Fruit fly (Drosophila melanogaster) whole organism, embryonic: ENCODE measurements around the gene Polr2G.

Experiments
- ATbp ChIP-seq: fragments of 200-800 bp; sonication (Bioruptor generic); optimal IDR thresholded peaks from 2 replicates; lab custom pipeline; 2017; ENCODE audit warnings: missing biosample characterization, mild to moderate bottlenecking, missing genetic modification characterization, missing genetic modification reagents
- B-H1 ChIP-seq: fragments of 200-800 bp; sonication (Bioruptor generic); IDR thresholded peaks from 3 replicates; pipeline ENCODE4 v1.3.6; 2022; ENCODE audit warnings: missing biosample characterization, missing genetic modification characterization
- CG1024 ChIP-seq: fragments of 200-800 bp; sonication (Bioruptor generic); IDR thresholded peaks from 2 replicates; pipeline ENCODE4 v1.3.6; 2022; ENCODE audit warnings: missing biosample characterization, missing genetic modification characterization
- CG10274 ChIP-seq: fragments of 200-800 bp; sonication (Bioruptor generic); optimal IDR thresholded peaks from 3 replicates; lab custom pipeline; 2017; ENCODE audit warnings: missing biosample characterization, mild to moderate bottlenecking, missing genetic modification characterization
- CG10654 ChIP-seq: fragments of 200-800 bp; sonication (Bioruptor generic); optimal IDR thresholded peaks from 2 replicates; lab custom pipeline; 2016; ENCODE audit warnings: missing biosample characterization, missing genetic modification characterization
- CG11085 ChIP-seq: fragments of 200-800 bp; sonication (Bioruptor generic); IDR thresholded peaks from 2 replicates; pipeline ENCODE4 v1.3.6; 2022; ENCODE audit warnings: missing biosample characterization, missing genetic modification characterization
- CG12236 ChIP-seq: fragments of 200-800 bp; sonication (Bioruptor generic); optimal IDR thresholded peaks from 2 replicates; lab custom pipeline; 2016; ENCODE audit warnings: missing biosample characterization, missing genetic modification characterization
- CG17186 ChIP-seq: fragments of 200-800 bp; sonication (Bioruptor generic); optimal IDR thresholded peaks from 3 replicates; lab custom pipeline; 2017; ENCODE audit warnings: missing biosample characterization, missing genetic modification reagents, missing genetic modification characterization
- CG17359 ChIP-seq: fragments of 200-800 bp; sonication (Bioruptor generic); optimal IDR thresholded peaks from 3 replicates; lab custom pipeline; 2018; ENCODE audit warnings: missing biosample characterization, mild to moderate bottlenecking, missing genetic modification characterization, moderate library complexity
- CG17829 ChIP-seq: fragments of 200-800 bp; optimal IDR thresholded peaks from 2 replicates; lab custom pipeline; 2019; ENCODE audit warnings: missing biosample characterization, mild to moderate bottlenecking, missing genetic modification characterization, moderate library complexity
- CG2120 ChIP-seq: fragments of 200-800 bp; sonication (Bioruptor generic); optimal IDR thresholded peaks from 3 replicates; lab custom pipeline; 2016; ENCODE audit warnings: missing biosample characterization, missing genetic modification characterization
- CG2678 ChIP-seq: fragments of 200-800 bp; sonication (Bioruptor generic); optimal IDR thresholded peaks from 3 replicates; lab custom pipeline; 2019; ENCODE audit warnings: missing biosample characterization, mild to moderate bottlenecking, missing genetic modification characterization, moderate library complexity
- CG3726 ChIP-seq: fragments of 200-800 bp; sonication (Bioruptor generic); IDR thresholded peaks from 3 replicates; pipeline ENCODE4, ENCODE4 v1.3.6; 2022; ENCODE audit warnings: missing biosample characterization, missing genetic modification characterization
- CG6765 ChIP-seq: fragments of 200-800 bp; sonication (Bioruptor generic); optimal IDR thresholded peaks from 3 replicates; lab custom pipeline; 2017; ENCODE audit warnings: missing biosample characterization, mild to moderate bottlenecking, missing genetic modification characterization
- CG6813 ChIP-seq: fragments of 200-800 bp; sonication (Bioruptor generic); optimal IDR thresholded peaks from 2 replicates; lab custom pipeline; 2017; ENCODE audit warnings: missing biosample characterization, missing genetic modification characterization, mild to moderate bottlenecking, moderate library complexity, missing genetic modification reagents
- CG7556 ChIP-seq: fragments of 200-800 bp; sonication (Bioruptor generic); optimal IDR thresholded peaks from 2 replicates; lab custom pipeline; 2017; ENCODE audit warnings: missing biosample characterization, mild to moderate bottlenecking, missing genetic modification characterization
- CG9215 ChIP-seq: fragments of 200-800 bp; sonication (Bioruptor generic); IDR thresholded peaks from 2 replicates; pipeline ENCODE4 v1.3.6; 2022; ENCODE audit warnings: missing biosample characterization, missing genetic modification characterization
- CG9609 ChIP-seq: fragments of 200-800 bp; sonication (Bioruptor generic); optimal IDR thresholded peaks from 3 replicates; lab custom pipeline; 2016; ENCODE audit warnings: missing biosample characterization, missing genetic modification characterization
- Chrac-16 ChIP-seq: fragments of 200-800 bp; sonication (Bioruptor generic); optimal IDR thresholded peaks from 3 replicates; lab custom pipeline; 2016; ENCODE audit warnings: missing biosample characterization, missing genetic modification characterization
- Dip3 ChIP-seq: fragments of 200-800 bp; sonication (Bioruptor generic); optimal IDR thresholded peaks from 3 replicates; lab custom pipeline; 2016; ENCODE audit warnings: missing biosample characterization, missing genetic modification characterization
- Gsc ChIP-seq: fragments of 200-800 bp; sonication (Bioruptor generic); IDR thresholded peaks from 2 replicates; pipeline ENCODE4 v1.3.6; 2022; ENCODE audit warnings: missing biosample characterization, missing genetic modification characterization
- Gug ChIP-seq: fragments of 200-800 bp; sonication (Bioruptor generic); IDR thresholded peaks from 4 replicates; pipeline ENCODE4 v1.3.6; 2022; ENCODE audit warnings: missing biosample characterization, missing genetic modification characterization
- Hr78 ChIP-seq, 2 experiments: fragments of 200-800 bp in 1 of 2; fragments of >200 bp in 1 of 2; sonication (Bioruptor generic) in 1 of 2; optimal IDR thresholded peaks; 2 replicates each; lab custom pipeline; 2017 to 2019; ENCODE audit warnings: missing biosample characterization in 2 of 2, missing genetic modification characterization in 2 of 2, mild to moderate bottlenecking in 1 of 2, moderate library complexity in 1 of 2
- NFAT ChIP-seq: fragments of 200-800 bp; sonication (Bioruptor generic); IDR thresholded peaks from 2 replicates; pipeline ENCODE4 v1.3.6; 2022; ENCODE audit warnings: missing biosample characterization, missing genetic modification characterization
- NK7.1 ChIP-seq: fragments of 200-800 bp; sonication (Bioruptor generic); optimal IDR thresholded peaks from 3 replicates; lab custom pipeline; 2016; ENCODE audit warnings: missing biosample characterization, missing genetic modification characterization
- Nf-YC ChIP-seq: fragments of 200-800 bp; optimal IDR thresholded peaks from 3 replicates; lab custom pipeline; 2019; ENCODE audit warnings: missing biosample characterization, mild to moderate bottlenecking, missing genetic modification characterization, moderate library complexity
- Optix ChIP-seq: fragments of 200-800 bp; sonication (Bioruptor generic); IDR thresholded peaks from 3 replicates; pipeline ENCODE4 v1.3.6; 2022; ENCODE audit warnings: missing biosample characterization, missing genetic modification characterization
- Scr ChIP-seq: fragments of 200-800 bp; sonication (Bioruptor generic); IDR thresholded peaks from 2 replicates; pipeline ENCODE4 v1.3.6; 2022; ENCODE audit warnings: missing biosample characterization, missing genetic modification characterization; ENCODE audit not compliant: partially characterized antibody
- ab ChIP-seq: fragments of 200-800 bp; sonication (Bioruptor generic); optimal IDR thresholded peaks from 2 replicates; lab custom pipeline; 2016; ENCODE audit warnings: missing biosample characterization, missing genetic modification characterization
- crc ChIP-seq: fragments of 200-800 bp; sonication (Bioruptor generic); optimal IDR thresholded peaks from 2 replicates; lab custom pipeline; 2016; ENCODE audit warnings: missing biosample characterization, missing genetic modification characterization
- crp ChIP-seq, 2 experiments: fragments of 200-800 bp; sonication (Bioruptor generic); optimal IDR thresholded peaks; 2 replicates in 1 of 2; 3 replicates in 1 of 2; lab custom pipeline; 2017; ENCODE audit warnings: missing biosample characterization in 2 of 2, missing genetic modification characterization in 2 of 2, mild to moderate bottlenecking in 1 of 2, moderate library complexity in 1 of 2
- esg ChIP-seq: fragments of 200-800 bp; sonication (Bioruptor generic); conservative IDR thresholded peaks from 2 replicates; pipeline ENCODE4 v1.3.6; 2022; ENCODE audit warnings: missing biosample characterization, missing genetic modification characterization
- exex ChIP-seq: fragments of 200-800 bp; sonication (Bioruptor generic); optimal IDR thresholded peaks from 4 replicates; lab custom pipeline; 2018; ENCODE audit warnings: missing biosample characterization, mild to moderate bottlenecking, missing genetic modification characterization, moderate library complexity
- gcm ChIP-seq: fragments of 200-800 bp; sonication (Bioruptor generic); optimal IDR thresholded peaks from 2 replicates; lab custom pipeline; 2019; ENCODE audit warnings: missing biosample characterization, mild to moderate bottlenecking, missing genetic modification characterization, moderate library complexity
- gsb-n ChIP-seq: fragments of 200-800 bp; sonication (Bioruptor generic); optimal IDR thresholded peaks from 3 replicates; lab custom pipeline; 2018; ENCODE audit warnings: missing biosample characterization, mild to moderate bottlenecking, missing genetic modification characterization
- hbn ChIP-seq: fragments of 200-800 bp; sonication (Bioruptor generic); IDR thresholded peaks from 2 replicates; pipeline ENCODE4 v1.3.6; 2022; ENCODE audit warnings: missing biosample characterization, missing genetic modification characterization; ENCODE audit not compliant: partially characterized antibody
- hkb ChIP-seq, 2 experiments: fragments of 200-800 bp in 1 of 2; fragments of >200 bp in 1 of 2; sonication (Bioruptor generic) in 1 of 2; IDR thresholded peaks in 1 of 2; optimal IDR thresholded peaks in 1 of 2; 2 replicates each; pipeline versions ENCODE4 v1.3.6 to Lab custom; 2017 to 2022; ENCODE audit warnings: missing biosample characterization in 1 of 2, missing genetic modification characterization in 1 of 2
- knrl ChIP-seq: fragments of 200-800 bp; sonication (Bioruptor generic); IDR thresholded peaks from 3 replicates; pipeline ENCODE4 v1.3.6; 2022; ENCODE audit warnings: missing biosample characterization, missing genetic modification characterization; ENCODE audit not compliant: partially characterized antibody
- nau ChIP-seq: fragments of 200-800 bp; sonication (Bioruptor generic); optimal IDR thresholded peaks from 3 replicates; lab custom pipeline; 2017; ENCODE audit warnings: missing biosample characterization, mild to moderate bottlenecking, missing genetic modification characterization, missing genetic modification reagents
- odd ChIP-seq: fragments of 200-800 bp; sonication (Bioruptor generic); optimal IDR thresholded peaks from 2 replicates; lab custom pipeline; 2017; ENCODE audit warnings: missing biosample characterization, mild to moderate bottlenecking, missing genetic modification characterization
- repo ChIP-seq: fragments of 200-800 bp; sonication (Bioruptor generic); optimal IDR thresholded peaks from 2 replicates; lab custom pipeline; 2016; ENCODE audit warnings: missing biosample characterization, missing genetic modification characterization
- sob ChIP-seq: fragments of 200-800 bp; sonication (Bioruptor generic); IDR thresholded peaks from 2 replicates; pipeline ENCODE4 v1.3.6; 2022; ENCODE audit warnings: missing biosample characterization, missing genetic modification characterization
- sqz ChIP-seq: fragments of 200-800 bp; sonication (Bioruptor generic); optimal IDR thresholded peaks from 3 replicates; lab custom pipeline; 2018; ENCODE audit warnings: missing biosample characterization, mild to moderate bottlenecking, missing genetic modification characterization
- ssp ChIP-seq: fragments of 200-800 bp; sonication (Bioruptor generic); IDR thresholded peaks from 2 replicates; pipeline ENCODE4 v1.3.6; 2022; ENCODE audit warnings: missing biosample characterization, missing genetic modification characterization
- tll ChIP-seq, 2 experiments: fragments of 200-800 bp in 1 of 2; fragments of >200 bp in 1 of 2; sonication (Bioruptor generic) in 1 of 2; optimal IDR thresholded peaks; 2 replicates each; lab custom pipeline; 2017 to 2019; ENCODE audit warnings: missing biosample characterization in 2 of 2, missing genetic modification characterization in 2 of 2, mild to moderate bottlenecking in 1 of 2, moderate library complexity in 1 of 2
- tna ChIP-seq: fragments of 200-800 bp; sonication (Bioruptor generic); IDR thresholded peaks from 2 replicates; pipeline ENCODE4 v1.3.6; 2022; ENCODE audit warnings: missing biosample characterization, missing genetic modification characterization; ENCODE audit not compliant: partially characterized antibody
- vfl ChIP-seq: fragments of 200-800 bp; sonication (Bioruptor generic); optimal IDR thresholded peaks from 2 replicates; lab custom pipeline; 2016; ENCODE audit warnings: missing biosample characterization, missing genetic modification characterization

The Polr2G gene

dm6 chr3R:15196134-15197034, 26.6 kb downstream of the Polr2G start, which contains the start of the genes Kpc1 and CG42542:
Gene Kpc1 (minus strand): TSS chr3R:15196210.
Gene CG42542 (plus strand): TSS chr3R:15196598.
- TF ChIP-seq CG2120 (GFP tag; lab: Kevin White, UChicago), result peak; percentile 91
- peak; percentile 13 for TF ChIP-seq CG6765 (GFP tag; lab: Kevin White, UChicago)
- no peak for TF ChIP-seq odd (GFP tag; lab: Kevin White, UChicago)
- TF ChIP-seq sob (GFP tag; lab: Robert Waterston, UW), result peak; percentile 87
- TF ChIP-seq Chrac-16 (GFP tag; lab: Kevin White, UChicago), result peak; percentile 67
- TF ChIP-seq tna (GFP tag; lab: Robert Waterston, UW), result peak; percentile 82
- TF ChIP-seq NFAT, result peak; percentile 87
- TF ChIP-seq gsb-n (tag; lab: Kevin White, UChicago), result peak; percentile 4
- peak in 1 of 2 experiments; percentile 86 for TF ChIP-seq tll (GFP tag; optimal IDR thresholded peaks at IDR 0.05; lab: Kevin White, UChicago)
- peak; percentile 95 for TF ChIP-seq Scr
- peak; percentile 45 for TF ChIP-seq CG17359
- no peak for TF ChIP-seq CG10274 (GFP tag; lab: Kevin White, UChicago)
- no peak; the same call in 2 of the 3 replicates for TF ChIP-seq B-H1 (GFP tag; lab: Robert Waterston, UW)
- peak; percentile 70 for TF ChIP-seq CG10654
- TF ChIP-seq Gsc (GFP tag; lab: Robert Waterston, UW), result no peak
- peak; percentile 19 for TF ChIP-seq CG6813 (GFP tag; lab: Kevin White, UChicago)
- TF ChIP-seq CG9609 (GFP tag; lab: Kevin White, UChicago), result peak; percentile 42
- TF ChIP-seq crp (GFP tag; optimal IDR thresholded peaks at IDR 0.05; lab: Kevin White, UChicago), result peak; percentile 63 to 90
- TF ChIP-seq hkb (optimal IDR thresholded peaks at IDR 0.05; lab: Kevin White, UChicago), result peak; percentile 35
- 0 out of 2 replicates have a peak, but pooled peaks have one; percentile 20 for TF ChIP-seq hkb (GFP tag; IDR thresholded peaks at IDR 0.05; lab: Robert Waterston, UW)
- no peak for TF ChIP-seq CG1024
- peak; percentile 63 for TF ChIP-seq vfl (GFP tag; lab: Kevin White, UChicago)
- peak; percentile 93 for TF ChIP-seq knrl
- TF ChIP-seq ATbp (GFP tag; lab: Kevin White, UChicago), result peak; percentile 44
- TF ChIP-seq sqz (GFP tag; lab: Kevin White, UChicago), result no peak
- TF ChIP-seq gcm (GFP tag; lab: Kevin White, UChicago), result no peak
- peak; percentile 65 for TF ChIP-seq CG9215
- peak; percentile 40 for TF ChIP-seq exex
- peak; percentile 48 for TF ChIP-seq NK7.1 (GFP tag; lab: Kevin White, UChicago)
- peak; percentile 78 for TF ChIP-seq ab (GFP tag; lab: Kevin White, UChicago)
- TF ChIP-seq Nf-YC, result no peak
- TF ChIP-seq esg (GFP tag; lab: Robert Waterston, UW), result peak; percentile 28; the same call in 1 of the 2 replicates
- peak; percentile 89 for TF ChIP-seq hbn (GFP tag; lab: Robert Waterston, UW)
- TF ChIP-seq CG7556, result peak; percentile 75
- no peak for TF ChIP-seq ssp (GFP tag; lab: Robert Waterston, UW)
- TF ChIP-seq Gug (GFP tag; lab: Robert Waterston, UW), result peak; percentile 62; the same call in 3 of the 4 replicates
- peak; percentile 20 for TF ChIP-seq CG17186
- TF ChIP-seq CG3726 (GFP tag; lab: Robert Waterston, UW), result no peak
- no peak for TF ChIP-seq nau
- TF ChIP-seq repo (GFP tag; lab: Kevin White, UChicago), result peak; percentile 58
- TF ChIP-seq Hr78 (GFP tag; optimal IDR thresholded peaks at IDR 0.05; lab: Kevin White, UChicago), result no peak
- TF ChIP-seq Optix (GFP tag; lab: Robert Waterston, UW), result peak; percentile 57; the same call in 1 of the 3 replicates
- peak; percentile 73 for TF ChIP-seq Dip3 (GFP tag; lab: Kevin White, UChicago)
- TF ChIP-seq CG11085 (GFP tag; lab: Robert Waterston, UW), result no peak; the same call in 1 of the 2 replicates
- peak; percentile 83 for TF ChIP-seq CG17829
- peak; percentile 33 for TF ChIP-seq CG12236
- TF ChIP-seq CG2678 (tag; lab: Kevin White, UChicago), result peak; percentile 3
- TF ChIP-seq crc (GFP tag; lab: Kevin White, UChicago), result peak; percentile 8
